Fruit fly (Drosophila melanogaster): ENCODE measurements around the gene Osi9.
A peak's percentile ranks its signal among the peaks of the same experiment; 100 is the strongest.

Osi9 gene

DNA sequence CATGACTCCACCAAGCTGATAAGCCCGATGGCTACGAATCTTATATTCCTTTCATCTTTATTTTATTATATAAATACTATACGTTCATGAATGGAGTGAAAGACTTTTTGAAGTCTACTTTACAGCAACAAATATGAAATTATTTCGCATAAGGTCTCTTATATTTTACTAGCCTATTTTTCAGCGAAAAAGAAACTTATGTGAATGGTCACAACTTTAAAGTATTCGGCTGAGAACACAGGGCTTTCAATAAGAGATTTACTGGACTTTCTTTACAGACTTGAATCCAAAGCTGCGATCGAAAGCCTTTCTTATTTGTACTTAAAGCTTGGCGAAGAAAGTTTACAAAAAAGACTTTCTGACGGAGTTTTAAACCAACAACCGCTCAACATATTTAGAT, 21.0 kb upstream of the Osi9 start:
- TF ChIP-seq CTCF (optimal IDR thresholded peaks at IDR 0.05): no peak
- no peak for TF ChIP-seq CG8478 (optimal IDR thresholded peaks at IDR 0.05)

DNA sequence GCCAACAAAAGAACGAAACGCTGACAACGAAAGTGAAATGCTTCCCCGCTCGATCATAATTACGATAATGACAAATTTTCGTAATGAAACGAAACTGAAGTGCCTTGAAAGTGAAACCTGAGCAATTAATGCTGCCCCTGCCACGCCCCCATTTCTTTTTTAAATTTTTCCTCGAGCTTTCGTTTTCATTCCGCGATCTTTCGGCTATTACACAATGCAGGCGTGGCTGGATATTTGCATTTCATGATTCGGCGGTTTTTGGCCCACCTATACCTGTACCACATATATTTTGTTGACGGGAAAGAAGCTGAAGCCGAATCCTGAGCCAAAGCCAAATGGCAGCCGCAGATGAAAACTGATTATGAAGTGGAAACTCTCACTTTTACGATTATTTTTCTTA, 19.7 kb upstream of the Osi9 start:
- TF ChIP-seq CG8478 (optimal IDR thresholded peaks at IDR 0.05): no peak
- no peak for TF ChIP-seq CTCF (optimal IDR thresholded peaks at IDR 0.05)

DNA sequence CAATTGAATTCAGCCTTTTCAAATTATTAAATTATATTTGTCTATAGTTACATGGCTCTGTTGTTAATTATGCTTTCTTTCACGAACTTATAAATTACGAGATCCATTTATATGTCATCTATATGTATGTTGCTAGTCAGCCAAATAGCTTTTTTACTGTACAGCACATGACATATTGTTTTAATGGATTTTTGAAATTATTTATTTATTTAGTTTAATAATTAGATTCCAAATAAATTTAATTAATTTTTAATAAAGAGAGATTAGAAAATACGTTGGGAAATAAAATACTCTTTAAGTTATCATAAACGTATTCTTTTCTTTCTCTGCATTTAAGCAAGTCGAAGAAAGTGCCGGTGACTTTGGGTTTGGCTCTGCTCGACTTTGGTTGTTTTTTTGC, 18.7 kb upstream of the Osi9 start:
- TF ChIP-seq CTCF (optimal IDR thresholded peaks at IDR 0.05): no peak
- TF ChIP-seq CG8478 (optimal IDR thresholded peaks at IDR 0.05): no peak

DNA sequence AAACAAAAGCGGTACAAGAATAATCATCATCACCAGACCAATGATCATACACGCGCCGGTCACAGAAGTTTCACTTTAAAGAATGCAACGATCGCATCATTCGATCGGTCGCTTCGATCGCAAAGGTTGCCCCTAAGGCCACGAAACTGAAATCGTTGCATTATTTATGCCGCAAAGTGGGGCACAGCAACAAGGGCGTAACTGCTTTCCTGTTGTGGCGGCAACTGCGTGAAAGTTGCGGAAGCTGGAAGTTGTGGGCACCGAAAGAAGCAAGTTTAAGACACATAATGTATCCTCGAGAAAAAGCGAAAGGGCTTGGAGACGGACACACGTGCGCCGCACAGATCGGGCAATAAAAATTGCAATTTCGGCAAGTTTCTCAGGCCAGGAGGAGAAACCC, 16.0 kb upstream of the Osi9 start:
- TF ChIP-seq CTCF (optimal IDR thresholded peaks at IDR 0.05) (no peak), CG8478 (optimal IDR thresholded peaks at IDR 0.05) (no peak)

DNA sequence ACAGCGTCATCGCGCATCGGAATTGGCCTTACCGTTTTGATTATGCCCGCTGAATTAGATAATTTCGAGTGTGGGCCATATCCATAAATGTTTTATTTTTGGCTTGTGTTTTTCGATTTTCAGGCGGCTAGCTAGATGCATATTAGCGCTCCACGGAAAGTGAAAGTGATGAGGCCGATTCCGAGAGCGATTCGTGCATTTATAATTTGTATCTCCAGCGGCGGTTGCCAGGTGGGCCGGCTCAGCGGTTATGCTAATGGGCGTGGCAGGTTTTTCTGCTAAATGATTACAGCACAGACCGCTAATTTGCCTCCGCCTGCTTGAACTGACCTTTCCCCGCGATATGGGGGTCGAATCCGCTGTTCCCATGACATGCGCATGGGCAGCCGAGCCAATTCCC, 15.0 kb upstream of the Osi9 start:
- TF ChIP-seq CTCF (optimal IDR thresholded peaks at IDR 0.05) (no peak), CG8478 (optimal IDR thresholded peaks at IDR 0.05) (no peak)

DNA sequence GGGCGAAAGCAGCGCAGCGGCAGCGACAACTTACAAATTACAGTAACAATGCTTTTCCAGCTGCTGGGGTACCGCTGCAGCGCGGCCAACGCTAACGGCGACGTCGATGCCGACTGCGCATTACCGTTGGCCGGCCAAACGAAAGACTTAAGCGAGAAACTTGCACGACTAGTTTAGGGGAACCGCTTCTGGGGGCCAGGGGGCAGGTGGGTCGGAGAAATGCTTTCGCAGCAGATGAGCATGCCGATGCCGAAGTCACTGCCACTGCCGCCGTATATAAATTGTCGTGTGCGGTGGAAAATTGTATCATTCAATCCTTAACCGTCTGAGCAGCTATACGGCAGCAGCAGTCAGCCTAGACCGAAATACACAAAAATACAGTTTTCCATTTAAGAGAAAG, 11.3 kb upstream of the Osi9 start, which contains the start of gene Osi7:
TSS of gene Osi7 (plus strand) at position 301 of the 400 bp plus-strand sequence.
- TF ChIP-seq CG8478 (optimal IDR thresholded peaks at IDR 0.05): no peak
- no peak for TF ChIP-seq CTCF (optimal IDR thresholded peaks at IDR 0.05)

DNA sequence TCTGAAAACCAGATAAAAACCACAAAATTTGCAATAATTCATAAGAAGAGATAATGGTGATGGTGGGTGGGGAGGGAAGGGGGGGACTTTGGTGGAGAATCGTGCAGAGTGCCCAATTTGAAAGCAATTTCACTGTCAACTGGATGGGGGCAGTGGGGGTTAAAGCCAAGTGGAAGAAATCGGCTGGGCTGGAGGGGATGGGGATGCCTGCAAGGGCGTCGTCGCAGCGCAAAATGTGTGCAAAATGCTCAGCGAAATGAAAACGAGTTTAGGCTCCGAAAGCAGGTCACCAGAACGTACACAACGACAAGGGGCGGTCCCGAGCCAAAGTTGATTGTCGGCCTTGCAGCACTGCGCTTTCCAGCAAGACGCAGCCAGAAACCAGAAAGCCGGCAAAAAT, 7.2 kb upstream of the Osi9 start:
- TF ChIP-seq CTCF (optimal IDR thresholded peaks at IDR 0.05): no peak
- TF ChIP-seq CG8478 (optimal IDR thresholded peaks at IDR 0.05): no peak

DNA sequence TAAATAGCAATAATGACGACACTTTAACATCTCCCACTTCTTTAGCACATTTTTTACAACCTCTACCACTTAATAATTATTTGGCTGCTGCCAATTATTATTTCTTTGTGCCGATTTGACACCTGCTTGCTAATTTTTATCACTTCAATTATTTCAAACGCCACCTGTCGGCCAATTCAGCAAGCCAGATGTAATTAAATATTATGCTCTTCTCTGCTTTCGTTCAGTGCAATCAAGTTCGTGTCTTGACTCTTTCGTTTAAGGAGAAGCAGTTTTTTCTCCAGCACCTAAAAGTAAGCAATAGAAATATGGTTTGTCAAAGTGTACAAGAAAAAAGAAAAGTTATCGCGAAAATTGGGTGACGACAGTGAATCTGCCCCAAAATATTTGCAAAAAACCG, 5.6 kb upstream of the Osi9 start:
- TF ChIP-seq CG8478 (optimal IDR thresholded peaks at IDR 0.05) (no peak), CTCF (optimal IDR thresholded peaks at IDR 0.05) (peak; percentile 82 to 86)

DNA sequence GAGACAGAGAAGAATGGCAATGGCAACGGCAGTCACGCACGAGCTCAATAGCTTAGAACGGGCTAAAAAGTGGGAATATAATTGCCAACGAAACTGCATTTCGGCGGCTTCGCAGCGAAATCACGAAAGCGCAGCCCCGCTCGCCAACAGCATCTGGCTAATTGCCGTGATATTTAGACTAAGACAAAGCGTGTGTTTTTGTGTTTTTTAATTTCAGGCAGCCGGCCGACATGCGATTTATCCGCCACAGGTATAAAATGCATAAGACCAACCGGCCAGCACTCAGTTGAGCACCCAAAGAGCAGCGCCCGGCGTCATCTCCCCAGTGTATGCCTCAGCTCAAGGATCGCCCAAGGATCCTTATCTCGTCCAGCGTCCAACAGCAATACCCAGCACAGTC, 5.1 kb upstream of the Osi9 start, which contains the start of gene Osi8:
TSS of gene Osi8 (plus strand) at position 301 of the 400 bp plus-strand sequence.
- TF ChIP-seq CG8478 (optimal IDR thresholded peaks at IDR 0.05) (no peak), CTCF (optimal IDR thresholded peaks at IDR 0.05) (no peak)

DNA sequence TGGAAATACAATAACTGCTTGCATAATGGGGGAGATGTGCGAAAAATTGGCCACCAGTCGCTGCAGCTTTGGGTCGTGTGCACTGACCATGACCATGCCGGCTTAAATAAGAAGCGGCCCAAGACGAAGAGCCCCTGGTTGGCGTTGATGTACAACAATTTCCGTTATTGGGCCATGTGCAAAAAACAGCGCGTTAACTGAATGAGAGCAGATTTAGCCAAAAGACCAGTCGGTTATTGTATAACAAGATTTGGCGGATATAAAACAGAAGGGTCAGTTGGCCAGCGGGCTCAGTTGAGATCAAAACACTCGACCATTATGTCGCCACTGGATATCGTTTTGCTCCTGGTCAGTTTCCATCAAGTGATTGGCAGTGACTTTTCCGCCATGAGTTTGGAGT, 3.6 kb downstream of the Osi9 start, which contains the start of gene Osi10a:
TSS of gene Osi10a (plus strand) at position 301 of the 400 bp plus-strand sequence.
- TF ChIP-seq CTCF (optimal IDR thresholded peaks at IDR 0.05) (no peak), CG8478 (optimal IDR thresholded peaks at IDR 0.05) (no peak)

DNA sequence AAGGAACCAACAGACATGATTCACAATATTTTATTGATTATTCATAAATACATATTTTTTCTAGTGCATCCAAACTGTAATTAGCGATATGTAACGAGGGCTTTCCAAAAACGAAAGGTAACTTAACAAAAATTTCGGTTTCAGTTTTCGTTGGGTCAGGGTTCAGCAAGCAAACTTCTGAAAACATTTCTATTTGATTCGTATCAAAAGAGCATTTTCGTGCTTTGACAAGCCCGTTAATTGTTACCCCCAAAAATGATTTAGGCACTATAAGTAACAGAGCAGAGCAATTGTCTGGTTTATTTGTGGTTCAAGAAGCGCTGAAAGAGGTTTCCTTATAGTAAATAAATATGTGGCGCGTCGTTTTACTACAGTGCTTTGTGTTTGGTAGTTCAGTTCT, 5.9 kb downstream of the Osi9 start, which contains the start of gene Osi10b:
TSS of gene Osi10b (plus strand) at position 301 of the 400 bp plus-strand sequence.
- TF ChIP-seq CG8478 (optimal IDR thresholded peaks at IDR 0.05): no peak
- no peak for TF ChIP-seq CTCF (optimal IDR thresholded peaks at IDR 0.05)

DNA sequence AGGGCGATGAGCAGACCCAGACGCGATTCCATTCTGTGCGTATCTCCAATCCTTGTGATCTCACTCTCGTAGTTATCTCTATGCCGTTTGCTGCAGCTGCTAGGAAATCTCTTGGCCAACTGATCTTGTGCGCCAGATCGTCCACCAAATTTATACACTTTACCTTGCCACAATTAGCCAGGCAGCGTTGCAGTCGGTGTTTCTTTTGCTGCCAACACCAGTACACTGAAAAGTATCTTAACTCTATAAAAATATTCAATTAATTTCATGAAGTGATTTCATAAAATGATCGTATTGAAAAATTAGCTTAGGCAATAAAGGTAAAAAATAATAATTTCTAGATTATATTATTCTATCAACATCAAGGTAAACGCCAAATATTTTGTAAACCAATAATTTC, 8.6 kb downstream of the Osi9 start, which contains the start of gene Osi11:
TSS of gene Osi11 (minus strand) at position 101 of the 400 bp plus-strand sequence.
- TF ChIP-seq CTCF (optimal IDR thresholded peaks at IDR 0.05): no peak
- no peak for TF ChIP-seq CG8478 (optimal IDR thresholded peaks at IDR 0.05)

DNA sequence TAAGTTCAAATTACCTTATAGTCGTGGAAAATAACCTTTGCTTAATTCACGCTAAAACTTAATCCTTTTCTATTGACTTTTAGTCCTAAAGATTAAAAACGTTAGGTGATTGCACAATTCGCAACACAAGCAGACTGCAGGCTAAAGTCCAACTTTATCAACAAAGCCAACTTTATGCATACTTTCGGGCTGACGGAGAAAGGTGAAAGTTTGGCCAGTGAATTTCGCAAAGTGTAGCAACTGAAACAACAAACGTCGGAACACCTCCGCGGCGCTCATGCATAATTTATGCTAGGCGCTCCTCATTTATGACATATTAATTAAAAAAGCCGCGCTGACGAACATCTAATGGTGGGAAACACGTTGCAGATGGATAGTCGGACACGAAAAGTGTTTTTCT, 10.0 kb downstream of the Osi9 start:
- TF ChIP-seq CG8478 (optimal IDR thresholded peaks at IDR 0.05) (no peak), CTCF (optimal IDR thresholded peaks at IDR 0.05) (no peak)

DNA sequence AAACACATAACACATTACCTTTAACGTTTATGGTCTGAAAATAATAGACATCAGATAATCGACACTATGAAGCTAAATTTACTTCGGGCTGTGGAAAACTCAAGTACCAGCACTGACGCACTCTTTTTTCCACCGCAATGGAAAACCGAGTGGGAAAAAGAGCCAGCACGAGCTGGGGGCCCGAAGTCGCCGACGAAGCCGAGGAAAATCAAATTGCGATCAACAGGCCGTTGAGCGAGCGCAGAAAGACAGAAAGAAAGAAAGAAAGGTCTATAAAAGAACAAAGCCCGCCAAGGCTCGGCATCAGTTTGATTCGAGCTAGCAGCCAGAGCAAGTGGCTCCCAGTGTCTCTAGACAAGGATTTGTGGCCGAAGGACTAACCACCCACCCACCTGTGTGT, 18.2 kb downstream of the Osi9 start, which contains the start of gene Osi12:
TSS of gene Osi12 (plus strand) at position 301 of the 400 bp plus-strand sequence.
- no peak for TF ChIP-seq CTCF (optimal IDR thresholded peaks at IDR 0.05)
- TF ChIP-seq CG8478 (optimal IDR thresholded peaks at IDR 0.05): no peak

DNA sequence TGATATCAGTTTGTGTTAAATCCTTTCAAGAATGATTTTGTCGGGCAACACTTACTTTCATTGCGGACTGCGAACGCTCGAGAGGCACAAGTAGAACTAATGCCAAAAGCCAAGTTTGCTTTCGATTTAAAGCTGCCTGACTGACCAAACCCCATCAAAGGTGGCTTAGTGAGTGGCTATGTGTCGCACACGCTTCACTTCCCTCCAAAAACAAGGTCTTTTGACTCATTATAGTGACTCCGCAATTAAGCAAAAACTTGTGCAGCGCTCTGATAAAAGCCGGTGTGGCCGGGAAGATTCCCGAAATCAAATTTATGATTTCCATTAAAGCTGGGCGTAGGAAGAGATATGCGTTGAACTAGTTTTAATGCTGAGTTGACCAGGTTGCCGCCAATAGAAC, 25.1 kb downstream of the Osi9 start, which contains the start of gene CG15597:
TSS of gene CG15597 (minus strand) at position 101 of the 400 bp plus-strand sequence.
- TF ChIP-seq CG8478 (optimal IDR thresholded peaks at IDR 0.05): no peak
- TF ChIP-seq CTCF (optimal IDR thresholded peaks at IDR 0.05): no peak

DNA sequence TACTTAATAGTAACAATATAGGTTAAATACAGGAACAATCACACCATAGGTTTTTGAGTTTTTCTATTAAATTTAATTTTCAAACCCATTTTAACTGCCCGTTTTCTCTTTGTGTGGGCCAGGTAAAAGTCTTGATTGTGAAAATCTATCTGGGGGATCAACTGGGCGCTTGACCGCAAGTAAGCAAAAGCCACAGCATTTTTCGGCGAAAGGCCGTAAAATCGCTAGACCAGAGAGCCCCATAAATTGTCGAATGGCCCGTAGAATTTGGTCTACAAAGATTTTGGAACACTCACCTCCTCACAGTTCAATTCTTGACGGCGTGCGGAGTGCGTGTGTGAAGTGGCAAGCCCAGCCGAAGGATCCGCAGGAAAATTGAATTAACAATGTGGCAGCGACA, 27.4 kb downstream of the Osi9 start, which contains the start of gene CG15594:
TSS of gene CG15594 (plus strand) at position 301 of the 400 bp plus-strand sequence.
- TF ChIP-seq CG8478 (optimal IDR thresholded peaks at IDR 0.05) (no peak), CTCF (optimal IDR thresholded peaks at IDR 0.05) (no peak)

DNA sequence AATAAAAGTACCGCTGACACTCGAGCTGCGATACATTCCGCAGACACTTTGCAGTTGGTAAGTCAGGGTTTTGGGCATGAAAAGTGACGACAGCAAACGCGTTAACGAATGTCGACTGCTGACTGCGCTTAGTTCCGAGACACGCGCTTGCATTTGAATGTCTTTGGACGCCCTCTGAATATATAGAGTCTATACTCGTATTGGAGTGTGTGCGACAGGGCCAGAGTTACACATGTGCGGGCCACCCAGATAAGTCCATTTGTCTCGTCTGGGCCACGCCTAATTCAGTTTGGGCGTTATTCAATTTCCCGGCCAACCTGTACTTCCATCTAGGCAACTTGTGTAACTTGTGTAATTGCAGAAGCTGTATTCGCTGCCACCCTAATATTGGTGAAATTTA, 30.3 kb downstream of the Osi9 start:
- TF ChIP-seq CTCF (optimal IDR thresholded peaks at IDR 0.05) (no peak), CG8478 (optimal IDR thresholded peaks at IDR 0.05) (no peak)
